Worm (Caenorhabditis elegans) whole organism, late embryonic: Measurements from ENCODE around the gene F13A2.4.

Experiments used
- C38D4.7 ChIP-seq: fragments of 200-800 bp; sonication (Bioruptor generic); optimal IDR thresholded peaks from 2 replicates; lab custom pipeline; 2018; ENCODE audit warnings: mild to moderate bottlenecking, missing genetic modification characterization, moderate library complexity, missing compliant biosample characterization
- F13H6.1 ChIP-seq: sonication (generic microtip); optimal IDR thresholded peaks from 2 replicates; lab custom pipeline; 2016; ENCODE audit warnings: missing genetic modification characterization, missing compliant biosample characterization
- K09A11.1 ChIP-seq: sonication (generic microtip); optimal IDR thresholded peaks from 2 replicates; lab custom pipeline; 2017; ENCODE audit warnings: antibody characterized with exemption, mild to moderate bottlenecking, missing genetic modification characterization, missing compliant biosample characterization; ENCODE audit not compliant: insufficient read depth
- ahr-1 ChIP-seq: sonication (generic microtip); optimal IDR thresholded peaks from 2 replicates; lab custom pipeline; 2016; ENCODE audit warnings: missing genetic modification characterization, missing compliant biosample characterization
- ama-1 ChIP-seq: fragments of 150-350 bp; optimal IDR thresholded peaks from 2 replicates; lab custom pipeline; 2014
- ceh-14 ChIP-seq: sonication (generic microtip); optimal IDR thresholded peaks from 2 replicates; lab custom pipeline; 2016; ENCODE audit warnings: missing genotype, missing genetic modification characterization, missing compliant biosample characterization
- ceh-19 ChIP-seq: fragments of 200-800 bp; sonication (Bioruptor generic); optimal IDR thresholded peaks from 2 replicates; lab custom pipeline; 2018; ENCODE audit warnings: mild to moderate bottlenecking, missing genetic modification characterization, missing compliant biosample characterization
- ceh-22 ChIP-seq: sonication (generic microtip); optimal IDR thresholded peaks from 2 replicates; lab custom pipeline; 2017; ENCODE audit warnings: missing biosample characterization, missing genetic modification characterization
- ceh-34 ChIP-seq: sonication (generic microtip); optimal IDR thresholded peaks from 2 replicates; lab custom pipeline; 2016; ENCODE audit warnings: mild to moderate bottlenecking, missing genetic modification characterization, missing compliant biosample characterization
- dmd-4 ChIP-seq: sonication (generic microtip); optimal IDR thresholded peaks from 2 replicates; lab custom pipeline; 2016; ENCODE audit warnings: borderline replicate concordance, missing genetic modification characterization, missing compliant biosample characterization
- dve-1 ChIP-seq: sonication (generic microtip); optimal IDR thresholded peaks from 2 replicates; lab custom pipeline; 2017; ENCODE audit warnings: antibody characterized with exemption, mild to moderate bottlenecking, missing genetic modification characterization, missing compliant biosample characterization
- elt-2 ChIP-seq: sonication (generic microtip); optimal IDR thresholded peaks from 2 replicates; lab custom pipeline; 2016; ENCODE audit warnings: missing genetic modification reagents, missing genetic modification characterization, missing compliant biosample characterization
- ets-4 ChIP-seq: sonication (generic microtip); optimal IDR thresholded peaks from 2 replicates; lab custom pipeline; 2016; ENCODE audit warnings: missing genetic modification characterization, missing compliant biosample characterization
- fkh-10 ChIP-seq: fragments of 150-350 bp; optimal IDR thresholded peaks from 2 replicates; lab custom pipeline; 2014; ENCODE audit warnings: missing biosample characterization, missing genetic modification reagents, missing genetic modification characterization
- gmeb-2 ChIP-seq: sonication (generic microtip); optimal IDR thresholded peaks from 2 replicates; lab custom pipeline; 2016; ENCODE audit warnings: missing genetic modification characterization, inconsistent platforms, missing compliant biosample characterization
- hlh-15 ChIP-seq: sonication (generic microtip); optimal IDR thresholded peaks from 2 replicates; lab custom pipeline; 2016; ENCODE audit warnings: missing genetic modification characterization, missing compliant biosample characterization
- hlh-30 ChIP-seq: sonication (generic microtip); optimal IDR thresholded peaks from 2 replicates; lab custom pipeline; 2017; ENCODE audit warnings: antibody characterized with exemption, missing genetic modification characterization, missing compliant biosample characterization; ENCODE audit not compliant: insufficient read depth
- hlh-8 ChIP-seq: sonication (generic microtip); optimal IDR thresholded peaks from 2 replicates; lab custom pipeline; 2016; ENCODE audit warnings: missing genotype, missing genetic modification characterization, missing compliant biosample characterization
- lim-6 ChIP-seq: sonication (generic microtip); optimal IDR thresholded peaks from 2 replicates; lab custom pipeline; 2016; ENCODE audit warnings: missing genetic modification characterization, missing compliant biosample characterization
- lin-11 ChIP-seq: fragments of 200-800 bp; sonication (Bioruptor generic); optimal IDR thresholded peaks from 2 replicates; lab custom pipeline; 2018; ENCODE audit warnings: mild to moderate bottlenecking, missing genetic modification characterization, missing compliant biosample characterization
- nhr-11 ChIP-seq: fragments of 150-350 bp; optimal IDR thresholded peaks from 2 replicates; lab custom pipeline; 2014; ENCODE audit warnings: missing biosample characterization, missing genetic modification characterization
- pag-3 ChIP-seq: sonication (generic microtip); optimal IDR thresholded peaks from 2 replicates; lab custom pipeline; 2016; ENCODE audit warnings: missing compliant biosample characterization, missing genetic modification characterization, borderline replicate concordance
- pax-1 ChIP-seq: fragments of 150-350 bp; optimal IDR thresholded peaks from 2 replicates; lab custom pipeline; 2014; ENCODE audit warnings: missing biosample characterization, missing genetic modification characterization
- pha-2 ChIP-seq: sonication (generic microtip); optimal IDR thresholded peaks from 2 replicates; lab custom pipeline; 2017; ENCODE audit warnings: mild to moderate bottlenecking, missing genetic modification characterization, missing compliant biosample characterization
- pqm-1 ChIP-seq: sonication (generic microtip); optimal IDR thresholded peaks from 2 replicates; lab custom pipeline; 2016; ENCODE audit warnings: missing genetic modification characterization, missing compliant biosample characterization
- ref-2 ChIP-seq: sonication (generic microtip); optimal IDR thresholded peaks from 2 replicates; lab custom pipeline; 2016; ENCODE audit warnings: missing genetic modification characterization, missing compliant biosample characterization
- rnt-1 ChIP-seq: sonication (generic microtip); optimal IDR thresholded peaks from 2 replicates; lab custom pipeline; 2016; ENCODE audit warnings: missing genetic modification characterization, missing compliant biosample characterization
- sox-2 ChIP-seq: fragments of 200-800 bp; sonication (Bioruptor generic); IDR thresholded peaks from 2 replicates; pipeline ENCODE4 v1.3.6; 2022; ENCODE audit warnings: missing genetic modification reagents, missing genetic modification characterization, missing compliant biosample characterization
- sox-4 ChIP-seq: sonication (generic microtip); optimal IDR thresholded peaks from 2 replicates; lab custom pipeline; 2017; ENCODE audit warnings: mild to moderate bottlenecking, missing genetic modification characterization, inconsistent platforms, missing compliant biosample characterization
- syd-9 ChIP-seq: sonication (generic microtip); optimal IDR thresholded peaks from 2 replicates; lab custom pipeline; 2016; ENCODE audit warnings: mild to moderate bottlenecking, missing genetic modification characterization, moderate library complexity, missing compliant biosample characterization
- tbx-2 ChIP-seq: sonication (generic microtip); optimal IDR thresholded peaks from 2 replicates; lab custom pipeline; 2016; ENCODE audit warnings: missing genetic modification characterization, missing compliant biosample characterization
- tbx-7 ChIP-seq: sonication (generic microtip); optimal IDR thresholded peaks from 2 replicates; lab custom pipeline; 2016; ENCODE audit warnings: missing genotype, missing genetic modification characterization, missing compliant biosample characterization
- unc-3 ChIP-seq, 2 experiments: fragments of 200-800 bp in 1 of 2; sonication (Bioruptor generic) in 1 of 2; sonication (generic microtip) in 1 of 2; conservative IDR thresholded peaks in 1 of 2; optimal IDR thresholded peaks in 1 of 2; 2 replicates each; pipeline versions ENCODE4 v1.3.6 to Lab custom; 2016 to 2022; ENCODE audit warnings: missing compliant biosample characterization in 2 of 2, missing genetic modification characterization in 2 of 2, missing genetic modification reagents in 1 of 2
- unc-55 ChIP-seq: sonication (generic microtip); optimal IDR thresholded peaks from 2 replicates; lab custom pipeline; 2017; ENCODE audit warnings: missing biosample characterization, missing genetic modification reagents, missing genetic modification characterization

F13A2.4 gene

DNA sequence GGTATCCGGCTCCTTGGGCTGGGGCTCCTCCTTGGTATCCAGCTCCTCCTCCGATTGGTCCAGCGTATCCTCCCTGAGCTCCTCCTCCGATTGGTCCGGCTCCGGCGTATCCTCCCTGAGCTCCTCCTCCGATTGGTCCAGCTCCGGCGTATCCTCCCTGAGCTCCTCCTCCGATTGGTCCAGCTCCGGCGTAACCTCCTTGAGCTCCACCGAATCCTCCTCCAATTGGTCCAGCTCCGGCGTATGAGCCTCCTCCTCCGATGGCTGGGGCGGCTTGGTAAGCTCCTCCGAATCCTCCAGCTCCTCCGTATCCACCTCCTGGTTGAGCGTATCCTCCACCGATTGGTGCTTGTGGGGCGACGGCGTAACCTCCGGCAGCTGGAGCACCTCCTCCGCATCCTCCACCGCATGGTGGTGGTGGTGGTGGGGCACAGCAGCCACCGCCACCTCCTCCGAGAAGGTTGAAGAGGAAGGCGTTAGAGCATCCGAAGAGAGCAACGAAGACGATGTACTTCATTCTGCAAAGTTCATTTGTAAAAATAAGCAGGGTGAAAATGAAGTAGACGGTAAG, 35.5 kb upstream of the F13A2.4 start, which contains the start of gene Y47D7A.13:
TSS of gene Y47D7A.13 (minus strand) at position 517 of the 571 bp plus-strand sequence.
- TF ChIP-seq dmd-4 (tag; lab: Kevin White, UChicago) (peak; percentile 39), tbx-7 (no peak)

DNA sequence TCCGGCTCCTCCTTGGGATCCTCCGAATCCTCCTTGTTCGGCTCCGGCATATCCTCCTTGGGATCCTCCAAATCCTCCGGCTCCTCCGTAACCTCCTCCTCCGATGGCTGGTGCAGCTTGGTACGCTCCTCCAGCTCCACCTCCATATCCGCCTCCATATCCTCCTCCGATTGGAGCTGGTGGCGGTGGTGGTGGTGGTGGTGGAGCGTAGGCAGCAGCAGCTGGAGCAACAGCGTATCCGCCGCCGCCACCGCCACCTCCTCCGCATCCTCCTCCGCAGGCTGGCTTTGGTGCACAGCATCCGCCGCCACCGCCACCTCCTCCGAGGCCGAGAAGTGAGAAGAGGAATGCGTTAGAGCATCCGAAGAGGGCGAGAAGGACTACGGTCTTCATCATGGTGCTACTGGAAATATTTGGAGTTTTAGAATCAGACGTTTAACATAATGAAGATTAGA, 32.8 kb upstream of the F13A2.4 start, which contains the start of gene Y47D7A.15:
TSS of gene Y47D7A.15 (minus strand) at position 405 of the 455 bp plus-strand sequence.
- TF ChIP-seq rnt-1 (tag; lab: Kevin White, UChicago) = no peak
- no peak for TF ChIP-seq pha-2 (tag; lab: Kevin White, UChicago)
- no peak for TF ChIP-seq pqm-1 (tag; lab: Kevin White, UChicago)
- TF ChIP-seq F13H6.1 (tag; lab: Kevin White, UChicago) = no peak
- no peak for TF ChIP-seq syd-9 (tag; lab: Kevin White, UChicago)
- no peak for TF ChIP-seq elt-2 (tag; lab: Kevin White, UChicago)
- TF ChIP-seq ama-1 (lab: Kevin White, UChicago) = no peak
- no peak for TF ChIP-seq nhr-11 (tag; lab: Kevin White, UChicago)
- no peak for TF ChIP-seq ceh-14 (tag; lab: Kevin White, UChicago)
- no peak for TF ChIP-seq hlh-8 (tag; lab: Kevin White, UChicago)
- TF ChIP-seq sox-4 (tag; lab: Kevin White, UChicago) = no peak
- TF ChIP-seq pax-1 (tag; lab: Kevin White, UChicago) = no peak
- TF ChIP-seq ahr-1 (tag; lab: Kevin White, UChicago) = no peak
- TF ChIP-seq dve-1 (tag; lab: Kevin White, UChicago) = no peak
- no peak for TF ChIP-seq gmeb-2 (tag; lab: Kevin White, UChicago)
- no peak for TF ChIP-seq ets-4
- TF ChIP-seq ceh-19 (GFP tag; lab: Kevin White, UChicago) = no peak

DNA sequence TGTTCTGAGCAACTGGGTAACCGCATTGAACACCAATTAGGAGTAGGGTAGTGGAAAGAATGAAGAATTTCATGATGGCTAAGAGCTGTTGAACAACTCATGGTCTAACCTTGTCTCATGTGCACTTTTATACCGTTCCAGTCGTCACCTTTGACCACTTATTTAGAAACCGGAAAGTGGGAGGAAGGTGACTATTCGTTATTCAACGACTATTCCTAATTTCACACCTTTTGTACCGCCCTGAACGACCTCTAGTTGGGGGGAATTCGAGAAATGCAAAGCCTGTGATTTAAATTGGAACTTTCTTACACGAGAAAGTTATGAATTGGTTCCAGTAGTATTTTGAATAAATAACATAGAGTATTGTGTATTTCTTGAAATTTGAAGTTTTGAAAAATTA, 29.6 kb upstream of the F13A2.4 start, which contains the start of gene Y47D7A.12:
TSS of gene Y47D7A.12 (minus strand) at position 101 of the 400 bp plus-strand sequence.
- no peak for TF ChIP-seq lin-11 (tag; lab: Kevin White, UChicago)
- TF ChIP-seq lim-6 = no peak
- TF ChIP-seq hlh-30 = no peak
- no peak for TF ChIP-seq ets-4
- TF ChIP-seq tbx-2 (tag; lab: Kevin White, UChicago) = no peak
- no peak for TF ChIP-seq ceh-34 (tag; lab: Kevin White, UChicago)
- no peak for TF ChIP-seq gmeb-2 (tag; lab: Kevin White, UChicago)
- TF ChIP-seq unc-3 (GFP tag; conservative IDR thresholded peaks at IDR 0.05; lab: Robert Waterston, UW) = no peak
- TF ChIP-seq unc-3 (tag; optimal IDR thresholded peaks at IDR 0.05; lab: Kevin White, UChicago) = no peak
- no peak for TF ChIP-seq ref-2 (tag; lab: Kevin White, UChicago)
- TF ChIP-seq ceh-19 (GFP tag; lab: Kevin White, UChicago) = no peak
- no peak for TF ChIP-seq sox-2 (GFP tag; lab: Robert Waterston, UW)
- TF ChIP-seq pag-3 = no peak
- TF ChIP-seq, all 69 proteins: peak for 0

DNA sequence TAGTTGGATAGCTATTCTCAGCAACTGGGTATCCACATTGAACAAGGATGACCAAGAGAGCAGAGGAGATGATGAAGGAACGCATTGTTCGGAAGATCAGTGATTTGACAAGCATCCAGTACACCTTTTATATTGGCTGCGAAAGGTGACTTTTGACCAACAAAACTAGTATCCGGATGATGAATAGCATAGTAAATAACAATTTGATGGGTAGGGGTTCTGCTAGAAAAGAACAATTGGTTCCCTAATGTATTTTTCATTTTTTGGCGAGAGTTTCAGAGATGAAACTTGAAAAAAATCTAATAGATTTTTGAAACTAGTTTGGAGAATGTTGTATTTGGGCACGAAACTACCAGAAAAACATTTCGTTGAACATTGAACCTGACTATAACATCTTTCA, 28.2 kb upstream of the F13A2.4 start, which contains the start of gene Y47D7A.11:
TSS of gene Y47D7A.11 (minus strand) at position 101 of the 400 bp plus-strand sequence.
- TF ChIP-seq hlh-15 (tag; lab: Kevin White, UChicago) (no peak), pag-3 (no peak), fkh-10 (GFP tag; lab: Kevin White, UChicago) (no peak), elt-2 (tag; lab: Kevin White, UChicago) (no peak)
- TF ChIP-seq, all 69 proteins: peak for 0

DNA sequence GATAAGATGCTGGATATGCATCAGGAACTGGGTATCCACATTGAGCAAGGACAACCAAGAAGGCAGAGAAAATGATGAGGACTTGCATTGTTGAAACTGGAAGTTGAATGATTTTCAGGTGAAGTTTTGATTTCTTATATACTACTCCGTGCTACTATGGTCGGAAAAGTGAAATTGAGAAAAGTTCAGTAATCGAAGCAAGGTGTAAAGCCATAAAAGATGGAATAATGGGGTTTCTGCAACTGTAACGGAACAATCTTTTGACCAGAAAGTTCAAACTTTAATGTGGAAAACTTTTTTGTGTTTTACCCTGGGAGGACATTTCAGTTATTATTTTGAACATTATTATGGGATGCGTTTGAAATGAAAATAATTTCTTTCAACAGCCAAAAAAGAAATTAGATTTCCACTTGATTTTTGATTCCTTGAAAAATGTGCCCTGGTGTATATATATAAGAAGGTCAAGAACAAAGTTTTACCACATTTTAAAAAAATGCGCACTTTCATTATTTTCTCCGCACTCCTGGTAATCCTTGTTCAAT, 23.9 kb upstream of the F13A2.4 start, which contains the start of the genes Y47D7A.9 and Y47D7A.19:
TSS of gene Y47D7A.9 (minus strand) at position 101 of the 542 bp plus-strand sequence.
TSS of gene Y47D7A.19 (plus strand) at position 492 of the 542 bp plus-strand sequence.
- TF ChIP-seq K09A11.1 (no peak), lin-11 (tag; lab: Kevin White, UChicago) (no peak), tbx-2 (tag; lab: Kevin White, UChicago) (no peak), pag-3 (no peak), C38D4.7 (GFP tag; lab: Kevin White, UChicago) (no peak), ceh-22 (tag; lab: Kevin White, UChicago) (no peak), unc-55 (GFP tag; lab: Kevin White, UChicago) (no peak)
